Fruit fly (Drosophila melanogaster) S2 (cell line): ENCODE results near the gene CG9109.
A peak's percentile ranks its signal among the peaks of the same experiment; 100 is the strongest.

Source experiments
- CG8478 ChIP-seq: fragments of >200 bp; optimal IDR thresholded peaks from 2 replicates; lab custom pipeline; 2018
- CTCF ChIP-seq, 2 experiments: fragments of >200 bp; optimal IDR thresholded peaks; 2 replicates each; lab custom pipeline; 2018

The CG9109 gene

DNA sequence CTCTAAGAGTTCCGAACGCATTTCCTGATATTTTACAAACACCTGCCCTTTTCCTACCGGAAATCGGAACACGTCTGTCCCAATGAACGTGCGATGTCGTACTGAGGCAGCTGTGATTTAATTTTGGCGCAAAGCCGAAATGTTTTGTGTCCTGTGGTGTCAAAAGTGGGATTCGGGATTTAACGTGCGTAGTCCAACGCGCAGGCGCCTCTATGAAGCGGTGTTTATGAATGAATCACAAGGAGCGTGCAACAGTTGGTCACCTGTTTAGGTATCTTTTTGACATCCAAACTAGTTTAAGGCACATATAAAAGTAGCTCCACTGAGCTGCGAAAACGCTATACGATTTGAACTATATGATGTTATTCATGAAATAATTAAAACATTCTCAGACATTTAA, at the start of gene CG9109:
Gene CG9109 (minus strand): TSS at position 80 of the 400 bp plus-strand sequence.
- TF ChIP-seq CTCF (optimal IDR thresholded peaks at IDR 0.05; lab: Kevin White, UChicago) (no peak), CG8478 (lab: Kevin White, UChicago) (no peak)

DNA sequence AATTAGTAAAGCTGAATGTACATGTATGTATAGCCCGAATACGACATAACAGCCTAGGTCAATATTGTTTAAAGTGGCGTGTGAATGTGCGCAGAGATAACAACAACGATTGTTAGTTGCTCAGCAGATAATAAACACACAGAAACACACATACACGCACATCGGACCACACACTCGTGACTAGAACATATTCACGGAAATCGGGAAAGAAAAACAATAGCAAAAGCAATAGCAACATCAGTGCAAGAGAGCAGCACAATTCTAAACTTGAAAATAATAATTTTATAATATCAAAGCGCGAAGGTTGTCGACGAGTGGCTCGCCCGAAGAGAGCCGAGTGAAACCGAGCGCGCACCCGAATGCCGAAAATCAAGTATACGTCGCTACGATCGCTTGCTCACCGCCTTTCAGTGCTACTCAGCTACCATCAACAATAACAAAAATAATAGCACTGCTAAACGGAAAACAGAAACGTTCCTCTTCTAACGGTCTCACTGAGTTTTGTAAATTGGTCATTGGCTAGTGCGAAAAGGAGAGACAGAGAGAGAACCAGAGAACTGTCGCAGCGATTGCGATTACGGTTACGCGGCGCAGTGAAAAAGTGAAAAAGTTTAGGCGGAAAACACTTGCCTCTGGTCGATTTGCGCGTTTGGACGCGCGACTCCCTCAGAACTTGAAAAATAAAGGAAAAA, 48.9 kb upstream of the CG9109 start:
- no peak for TF ChIP-seq CG8478 (lab: Kevin White, UChicago)
- no peak for TF ChIP-seq CTCF (optimal IDR thresholded peaks at IDR 0.05; lab: Kevin White, UChicago)

DNA sequence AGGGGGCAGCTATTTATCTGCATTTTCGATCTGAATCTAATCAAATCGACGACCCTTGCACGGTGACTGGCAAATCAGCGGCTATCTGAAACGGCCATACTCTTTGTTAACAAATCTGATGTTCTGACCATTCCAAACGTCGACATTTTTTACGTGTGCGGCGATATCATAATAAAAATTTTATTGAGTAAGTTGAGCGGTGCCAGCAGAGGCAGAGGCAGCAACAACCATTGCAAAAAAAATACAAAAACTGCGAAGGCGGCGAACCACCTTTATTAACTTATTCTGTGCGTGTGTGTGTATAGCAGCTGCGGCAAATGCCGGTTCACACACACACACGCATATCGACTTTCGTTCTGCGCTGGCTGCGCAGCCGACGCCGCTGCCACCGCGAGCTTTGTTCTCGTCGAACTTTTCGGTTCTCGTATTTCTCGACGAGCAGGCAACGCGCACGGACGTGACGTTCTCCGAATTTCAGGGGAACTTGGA, 48.0 kb upstream of the CG9109 start, which contains the start of gene Kr-h1:
Gene Kr-h1 (plus strand): TSS at position 447 of the 489 bp plus-strand sequence.
- TF ChIP-seq CG8478 (lab: Kevin White, UChicago), result no peak
- TF ChIP-seq CTCF (optimal IDR thresholded peaks at IDR 0.05; lab: Kevin White, UChicago), result no peak

DNA sequence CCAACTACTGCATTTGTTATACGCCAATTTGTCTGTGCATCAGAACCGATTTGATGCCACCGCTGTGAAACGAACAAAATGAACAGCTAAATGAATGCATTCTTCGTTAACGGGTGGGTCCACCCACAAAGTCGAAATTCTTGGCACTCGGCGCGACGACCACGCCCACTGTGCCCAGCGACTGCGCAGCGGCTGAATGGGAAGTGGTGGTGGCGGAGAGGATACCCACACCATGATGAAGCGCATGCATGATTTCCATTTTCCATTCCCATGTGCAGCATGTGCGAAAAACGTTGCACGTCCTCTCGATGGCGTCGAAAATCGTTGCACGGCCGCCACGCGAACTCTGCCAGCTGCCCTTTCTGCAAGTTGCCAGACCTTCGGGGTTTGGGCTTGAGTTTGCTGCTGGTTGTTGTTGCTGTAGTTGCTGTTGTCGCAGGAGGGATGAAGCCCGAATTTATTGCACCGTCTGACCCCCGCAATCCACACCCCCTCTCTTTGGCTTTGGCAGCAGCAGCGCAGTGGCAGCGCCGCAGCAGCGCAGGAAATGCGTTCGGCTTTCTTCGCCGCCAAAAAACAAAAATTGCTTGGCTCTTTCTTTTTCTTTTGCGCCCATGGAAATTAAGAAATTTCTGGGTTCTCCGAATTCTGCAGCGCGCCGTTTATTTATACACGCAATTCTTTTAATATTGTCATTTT, 47.1 kb upstream of the CG9109 start:
- TF ChIP-seq CTCF (optimal IDR thresholded peaks at IDR 0.05; lab: Kevin White, UChicago) (no peak), CG8478 (lab: Kevin White, UChicago) (no peak)

DNA sequence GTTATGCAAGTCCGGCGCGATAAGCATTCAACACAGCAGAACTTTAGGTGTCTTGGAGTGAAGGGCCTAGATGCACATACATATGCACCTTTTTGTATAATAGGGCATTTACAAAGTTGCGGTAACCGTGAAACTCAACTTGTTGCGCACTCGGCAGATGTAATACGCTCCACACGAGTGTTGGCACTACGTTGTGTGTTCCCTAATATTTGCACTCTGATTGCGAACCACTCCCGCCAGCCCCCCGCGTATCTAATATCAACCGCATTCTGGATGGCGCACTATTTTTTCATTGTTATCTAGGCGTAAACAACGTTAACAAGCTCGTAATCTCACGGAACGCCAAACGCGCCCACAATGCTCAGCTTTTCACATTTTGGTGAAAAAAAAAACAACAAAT, 46.1 kb upstream of the CG9109 start:
- no peak for TF ChIP-seq CTCF (optimal IDR thresholded peaks at IDR 0.05; lab: Kevin White, UChicago)
- no peak for TF ChIP-seq CG8478 (lab: Kevin White, UChicago)

DNA sequence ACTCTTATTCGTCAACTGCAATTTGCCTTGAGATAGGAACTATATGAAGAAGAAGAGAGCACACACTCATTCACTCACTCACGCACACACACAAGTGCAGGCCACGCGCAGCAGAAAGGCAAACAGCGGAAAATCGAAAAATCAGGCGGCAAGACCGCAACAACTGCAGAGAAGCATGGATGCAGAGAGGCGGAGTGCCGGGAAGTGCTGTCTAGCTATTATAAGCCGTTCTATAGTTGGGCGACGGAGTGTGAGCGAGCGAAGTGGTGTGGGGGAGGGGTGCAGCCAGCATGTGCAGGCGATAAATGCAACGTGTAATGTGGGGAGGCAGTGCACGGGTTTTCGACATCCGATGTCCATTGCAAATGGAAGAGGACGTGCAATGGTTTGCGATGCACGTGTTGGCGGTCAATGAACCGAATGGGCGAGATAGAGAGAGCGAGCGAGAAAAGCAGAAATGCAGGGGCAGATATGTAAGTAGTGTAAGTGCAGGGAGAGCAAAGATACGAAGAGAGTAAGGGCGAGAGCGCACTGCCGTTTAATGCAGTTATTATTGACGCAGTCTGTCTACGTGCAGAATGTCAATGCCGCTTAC, 44.6 kb upstream of the CG9109 start:
- no peak for TF ChIP-seq CTCF (optimal IDR thresholded peaks at IDR 0.05; lab: Kevin White, UChicago)
- TF ChIP-seq CG8478 (lab: Kevin White, UChicago), result no peak

DNA sequence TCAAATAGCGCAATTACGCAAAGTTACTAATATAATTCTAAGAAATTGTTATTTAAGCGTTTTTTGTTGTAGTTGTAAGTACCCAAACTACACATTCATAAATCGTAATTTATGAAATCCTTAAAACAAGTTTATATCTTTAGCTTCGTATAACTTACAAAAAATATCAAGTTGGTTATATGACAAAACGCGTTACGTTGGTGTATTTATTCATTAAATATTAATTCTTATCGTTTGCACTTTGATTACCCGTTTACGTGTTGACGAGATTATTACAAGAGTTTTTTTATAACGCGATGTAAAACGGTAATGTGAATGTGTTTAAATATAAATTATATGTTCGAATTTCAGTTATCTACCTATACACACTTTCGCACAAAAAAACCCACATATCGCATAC, 43.4 kb upstream of the CG9109 start:
- no peak for TF ChIP-seq CTCF (optimal IDR thresholded peaks at IDR 0.05; lab: Kevin White, UChicago)
- no peak for TF ChIP-seq CG8478 (lab: Kevin White, UChicago)

DNA sequence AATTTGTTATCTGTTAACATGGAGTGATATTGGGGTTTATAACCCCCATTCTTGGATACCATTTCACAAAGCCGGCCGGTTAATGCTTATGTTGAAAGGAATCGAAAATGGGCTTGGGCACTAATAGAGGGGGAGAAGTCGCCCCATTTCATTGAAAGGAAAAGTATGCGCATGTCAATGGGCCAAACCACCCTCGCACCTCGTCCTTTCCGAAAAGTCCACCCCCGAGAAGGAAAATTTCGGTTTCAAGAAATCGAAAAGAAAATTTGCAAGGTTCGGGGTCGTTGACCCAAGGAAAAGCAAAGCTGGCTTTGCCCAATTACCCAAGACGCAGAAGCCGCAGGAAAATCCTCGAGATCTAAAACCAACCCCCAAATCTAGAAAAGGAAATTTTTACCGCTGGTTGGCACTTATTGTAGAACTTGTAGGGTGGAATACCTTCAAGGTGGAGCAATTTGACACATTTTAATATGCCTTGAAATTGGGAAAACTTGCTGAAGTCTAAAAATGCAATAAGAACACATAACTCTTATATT, 42.7 kb upstream of the CG9109 start:
- no peak for TF ChIP-seq CG8478 (lab: Kevin White, UChicago)
- TF ChIP-seq CTCF (optimal IDR thresholded peaks at IDR 0.05; lab: Kevin White, UChicago), result no peak

DNA sequence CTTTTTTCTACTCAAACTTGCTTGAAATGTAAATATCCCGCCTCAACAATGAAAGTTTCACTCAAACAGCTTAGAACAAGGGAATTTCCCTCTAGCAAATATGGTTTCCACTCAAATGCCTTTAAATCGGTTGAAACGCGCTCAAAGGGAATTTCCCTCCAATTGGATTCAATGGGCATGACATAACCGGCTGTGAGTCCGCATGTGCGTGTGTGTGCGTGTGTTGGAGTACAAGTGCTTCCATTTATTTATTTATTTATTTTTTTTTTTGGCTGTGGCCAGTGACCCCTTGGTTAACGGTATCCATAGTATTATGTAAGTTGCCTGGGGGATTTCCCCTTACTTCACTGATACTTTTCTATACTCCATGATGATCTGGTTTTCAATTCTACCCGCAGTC, 41.9 kb upstream of the CG9109 start:
- TF ChIP-seq CG8478 (lab: Kevin White, UChicago), result no peak
- no peak for TF ChIP-seq CTCF (optimal IDR thresholded peaks at IDR 0.05; lab: Kevin White, UChicago)

DNA sequence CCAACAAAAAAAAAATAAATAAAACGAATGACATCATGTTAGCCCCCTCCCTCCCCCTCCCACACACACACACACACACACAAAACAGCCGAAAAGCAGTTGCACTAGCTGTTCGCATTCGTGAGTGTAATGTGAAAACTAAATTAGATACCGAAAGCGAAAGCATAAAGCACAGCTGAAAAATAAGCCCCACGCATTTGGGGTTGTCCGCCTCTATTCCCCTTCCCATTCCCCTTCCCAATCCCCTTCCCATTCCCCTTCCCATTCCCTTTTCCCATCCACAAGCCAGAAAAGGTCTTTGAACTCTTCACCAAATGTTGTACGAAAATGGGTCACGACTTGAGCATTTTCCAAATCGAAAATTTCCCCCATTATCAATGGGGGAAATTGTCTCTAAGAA, 41.1 kb upstream of the CG9109 start:
- TF ChIP-seq CTCF (optimal IDR thresholded peaks at IDR 0.05; lab: Kevin White, UChicago) (no peak), CG8478 (lab: Kevin White, UChicago) (no peak)

DNA sequence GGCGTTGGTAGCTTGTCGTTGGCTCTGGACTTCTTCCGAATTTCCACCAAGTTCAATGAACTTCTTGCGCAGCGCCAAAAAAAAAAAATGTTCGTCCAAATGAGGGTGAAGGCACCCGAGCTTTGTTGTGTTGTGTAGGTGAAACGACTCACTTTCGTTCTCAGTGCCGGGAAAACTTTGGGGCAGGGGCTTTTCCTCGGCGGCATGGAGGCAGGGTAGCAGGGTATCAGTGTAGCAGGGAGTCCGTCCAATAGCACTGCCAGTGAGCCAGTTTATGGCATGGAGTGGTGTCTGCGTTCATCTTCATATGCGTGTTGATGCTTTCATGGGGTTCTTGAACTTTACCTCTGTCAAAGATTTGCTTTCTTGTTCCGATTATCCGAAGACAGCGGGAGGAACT, 40.1 kb upstream of the CG9109 start:
- TF ChIP-seq CTCF (optimal IDR thresholded peaks at IDR 0.05; lab: Kevin White, UChicago), result no peak
- no peak for TF ChIP-seq CG8478 (lab: Kevin White, UChicago)

DNA sequence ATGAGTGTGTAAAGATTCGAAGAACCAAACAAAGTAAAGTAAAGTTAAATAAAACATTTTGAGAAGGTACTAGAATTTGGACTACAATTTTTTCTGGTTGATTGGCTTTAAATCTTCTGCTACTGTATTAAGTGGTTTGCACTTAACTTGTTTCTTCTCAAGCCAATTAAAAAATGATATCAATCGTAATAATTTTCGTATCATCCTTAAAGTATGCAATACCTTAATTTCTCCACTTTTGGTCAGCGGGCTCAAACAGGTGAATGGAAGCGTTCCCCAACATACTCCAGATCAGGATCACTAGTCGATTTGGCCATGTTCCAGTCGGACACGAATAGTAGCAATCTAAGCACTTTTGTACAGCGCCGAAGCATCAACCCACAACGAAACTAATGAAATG, 39.7 kb upstream of the CG9109 start:
- TF ChIP-seq CG8478 (lab: Kevin White, UChicago), result no peak
- TF ChIP-seq CTCF (optimal IDR thresholded peaks at IDR 0.05; lab: Kevin White, UChicago), result no peak

DNA sequence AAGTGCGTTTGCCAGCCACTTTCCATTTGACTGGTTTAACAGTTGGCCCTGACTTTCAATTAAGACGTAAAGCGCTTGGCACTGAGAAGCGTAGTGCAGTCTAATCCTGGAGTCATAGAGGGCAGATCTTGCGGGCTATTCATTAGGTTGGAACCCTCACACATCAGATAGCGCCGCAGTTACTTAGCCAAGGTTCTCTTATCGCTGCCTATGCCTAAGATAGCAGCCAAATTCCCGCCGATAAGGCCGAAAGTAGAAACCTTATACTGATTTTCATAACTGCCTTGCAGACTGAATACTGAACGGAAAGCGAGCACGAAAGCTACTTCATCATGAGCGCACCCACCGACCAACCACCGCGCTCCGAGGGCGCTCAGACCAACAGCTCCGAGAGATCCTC, 37.9 kb upstream of the CG9109 start:
- TF ChIP-seq CTCF (optimal IDR thresholded peaks at IDR 0.05; lab: Kevin White, UChicago), result no peak
- no peak for TF ChIP-seq CG8478 (lab: Kevin White, UChicago)

DNA sequence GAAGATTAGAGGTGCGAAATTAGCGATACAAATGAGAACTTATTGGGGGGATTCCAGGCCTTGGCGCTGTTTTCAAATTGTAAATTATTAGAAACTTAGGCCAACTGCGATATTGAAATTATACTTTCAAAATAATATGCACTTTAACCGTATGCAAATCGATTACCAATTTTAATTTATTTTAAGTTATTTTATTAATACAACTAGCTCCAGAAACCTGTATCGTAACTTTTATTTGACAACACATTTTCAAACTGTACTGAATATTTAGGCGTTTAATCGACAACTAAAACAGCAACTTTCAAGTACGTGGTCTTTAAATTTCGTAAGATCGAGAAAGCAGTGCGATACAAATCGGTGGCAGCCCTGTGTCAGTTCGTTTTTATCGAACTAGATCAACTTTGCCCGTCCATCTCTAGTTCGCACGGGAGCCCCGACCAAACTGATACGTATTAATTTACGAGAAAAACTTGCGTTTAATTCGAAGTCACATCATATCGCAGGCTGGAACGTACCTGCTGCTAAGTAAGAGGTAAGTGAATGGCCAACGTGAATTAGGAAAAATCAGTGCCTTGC, 36.5 kb upstream of the CG9109 start, which contains the start of the genes CG9154 and Kr-h2:
Gene CG9154 (minus strand): TSS at position 31 of the 576 bp plus-strand sequence.
Gene Kr-h2 (plus strand): TSS at position 335 of the 576 bp plus-strand sequence.
- no peak for TF ChIP-seq CG8478 (lab: Kevin White, UChicago)
- TF ChIP-seq CTCF (optimal IDR thresholded peaks at IDR 0.05; lab: Kevin White, UChicago), result peak in 1 of 2 experiments; percentile 37
